Worm (Caenorhabditis elegans) whole organism, late embryonic: Measurements from ENCODE around the gene F14H12.2.

ENCODE experiments used
- C08G9.2 ChIP-seq: sonication (generic microtip); optimal IDR thresholded peaks from 2 replicates; lab custom pipeline; 2016; ENCODE audit warnings: mild to moderate bottlenecking, missing genetic modification characterization, moderate library complexity, missing compliant biosample characterization
- C38D4.7 ChIP-seq: fragments of 200-800 bp; sonication (Bioruptor generic); optimal IDR thresholded peaks from 2 replicates; lab custom pipeline; 2018; ENCODE audit warnings: mild to moderate bottlenecking, missing genetic modification characterization, moderate library complexity, missing compliant biosample characterization
- F13H6.1 ChIP-seq: sonication (generic microtip); optimal IDR thresholded peaks from 2 replicates; lab custom pipeline; 2016; ENCODE audit warnings: missing genetic modification characterization, missing compliant biosample characterization
- K02D7.2 ChIP-seq: sonication (generic microtip); optimal IDR thresholded peaks from 2 replicates; lab custom pipeline; 2017; ENCODE audit warnings: mild to moderate bottlenecking, missing genetic modification characterization, missing compliant biosample characterization
- K09A11.1 ChIP-seq: sonication (generic microtip); optimal IDR thresholded peaks from 2 replicates; lab custom pipeline; 2017; ENCODE audit warnings: antibody characterized with exemption, mild to moderate bottlenecking, missing genetic modification characterization, missing compliant biosample characterization; ENCODE audit not compliant: insufficient read depth
- ceh-14 ChIP-seq: sonication (generic microtip); optimal IDR thresholded peaks from 2 replicates; lab custom pipeline; 2016; ENCODE audit warnings: missing genotype, missing genetic modification characterization, missing compliant biosample characterization
- ceh-19 ChIP-seq: fragments of 200-800 bp; sonication (Bioruptor generic); optimal IDR thresholded peaks from 2 replicates; lab custom pipeline; 2018; ENCODE audit warnings: mild to moderate bottlenecking, missing genetic modification characterization, missing compliant biosample characterization
- ceh-2 ChIP-seq: sonication (generic microtip); optimal IDR thresholded peaks from 2 replicates; lab custom pipeline; 2016; ENCODE audit warnings: missing genotype, missing genetic modification characterization, missing compliant biosample characterization
- ceh-22 ChIP-seq: sonication (generic microtip); optimal IDR thresholded peaks from 2 replicates; lab custom pipeline; 2017; ENCODE audit warnings: missing biosample characterization, missing genetic modification characterization
- ceh-24 ChIP-seq: sonication (generic microtip); optimal IDR thresholded peaks from 2 replicates; lab custom pipeline; 2016; ENCODE audit warnings: mild to moderate bottlenecking, missing genetic modification characterization, missing compliant biosample characterization
- ceh-30 ChIP-seq: fragments of 150-350 bp; optimal IDR thresholded peaks from 2 replicates; lab custom pipeline; 2014; ENCODE audit warnings: missing biosample characterization, missing genetic modification characterization
- ceh-34 ChIP-seq: sonication (generic microtip); optimal IDR thresholded peaks from 2 replicates; lab custom pipeline; 2016; ENCODE audit warnings: mild to moderate bottlenecking, missing genetic modification characterization, missing compliant biosample characterization
- ceh-45 ChIP-seq: fragments of 200-800 bp; sonication (Bioruptor generic); IDR thresholded peaks from 2 replicates; pipeline ENCODE4 v1.3.6; 2022; ENCODE audit warnings: missing genetic modification reagents, missing genetic modification characterization, missing compliant biosample characterization
- ceh-48 ChIP-seq: sonication (generic microtip); optimal IDR thresholded peaks from 2 replicates; lab custom pipeline; 2016; ENCODE audit warnings: missing genetic modification characterization, inconsistent platforms, missing compliant biosample characterization
- ceh-6 ChIP-seq: fragments of 200-800 bp; sonication (Bioruptor generic); optimal IDR thresholded peaks from 2 replicates; lab custom pipeline; 2018; ENCODE audit warnings: mild to moderate bottlenecking, missing genetic modification characterization, missing compliant biosample characterization
- ceh-9 ChIP-seq: sonication (generic microtip); optimal IDR thresholded peaks from 2 replicates; lab custom pipeline; 2016; ENCODE audit warnings: mild to moderate bottlenecking, missing genetic modification characterization, inconsistent platforms, missing compliant biosample characterization
- che-1 ChIP-seq: sonication (generic microtip); optimal IDR thresholded peaks from 2 replicates; lab custom pipeline; 2016; ENCODE audit warnings: mild to moderate bottlenecking, missing genetic modification characterization, missing compliant biosample characterization
- ets-4 ChIP-seq: sonication (generic microtip); optimal IDR thresholded peaks from 2 replicates; lab custom pipeline; 2016; ENCODE audit warnings: missing genetic modification characterization, missing compliant biosample characterization
- fax-1 ChIP-seq: sonication (generic microtip); optimal IDR thresholded peaks from 2 replicates; lab custom pipeline; 2016; ENCODE audit warnings: missing genotype, missing genetic modification characterization, missing compliant biosample characterization
- fkh-10 ChIP-seq: fragments of 150-350 bp; optimal IDR thresholded peaks from 2 replicates; lab custom pipeline; 2014; ENCODE audit warnings: missing biosample characterization, missing genetic modification reagents, missing genetic modification characterization
- fkh-6 ChIP-seq: sonication (generic microtip); optimal IDR thresholded peaks from 2 replicates; lab custom pipeline; 2016; ENCODE audit warnings: missing genetic modification characterization, missing compliant biosample characterization
- hlh-13 ChIP-seq: fragments of 200-800 bp; sonication (Bioruptor generic); optimal IDR thresholded peaks from 2 replicates; lab custom pipeline; 2018; ENCODE audit warnings: mild to moderate bottlenecking, missing genetic modification characterization, missing compliant biosample characterization
- hlh-6 ChIP-seq: sonication (generic microtip); optimal IDR thresholded peaks from 2 replicates; lab custom pipeline; 2016; ENCODE audit warnings: missing genotype, missing genetic modification characterization, missing compliant biosample characterization
- lim-6 ChIP-seq: sonication (generic microtip); optimal IDR thresholded peaks from 2 replicates; lab custom pipeline; 2016; ENCODE audit warnings: missing genetic modification characterization, missing compliant biosample characterization
- nfya-1 ChIP-seq: sonication (generic microtip); optimal IDR thresholded peaks from 2 replicates; lab custom pipeline; 2017; ENCODE audit warnings: missing genetic modification characterization, mild to moderate bottlenecking, missing compliant biosample characterization, antibody characterized with exemption, moderate library complexity
- nhr-11 ChIP-seq: fragments of 150-350 bp; optimal IDR thresholded peaks from 2 replicates; lab custom pipeline; 2014; ENCODE audit warnings: missing biosample characterization, missing genetic modification characterization
- nhr-232 ChIP-seq: sonication (generic microtip); optimal IDR thresholded peaks from 2 replicates; lab custom pipeline; 2016; ENCODE audit warnings: missing genetic modification characterization, missing compliant biosample characterization
- odd-2 ChIP-seq: sonication (generic microtip); optimal IDR thresholded peaks from 2 replicates; lab custom pipeline; 2017; ENCODE audit warnings: antibody characterized with exemption, mild to moderate bottlenecking, missing genetic modification characterization, missing compliant biosample characterization
- pax-1 ChIP-seq: fragments of 150-350 bp; optimal IDR thresholded peaks from 2 replicates; lab custom pipeline; 2014; ENCODE audit warnings: missing biosample characterization, missing genetic modification characterization
- pha-4 ChIP-seq: fragments of 150-350 bp; optimal IDR thresholded peaks from 2 replicates; lab custom pipeline; 2018; ENCODE audit warnings: missing biosample characterization, missing genetic modification reagents, missing genetic modification characterization
- pqm-1 ChIP-seq: sonication (generic microtip); optimal IDR thresholded peaks from 2 replicates; lab custom pipeline; 2016; ENCODE audit warnings: missing genetic modification characterization, missing compliant biosample characterization
- rnt-1 ChIP-seq: sonication (generic microtip); optimal IDR thresholded peaks from 2 replicates; lab custom pipeline; 2016; ENCODE audit warnings: missing genetic modification characterization, missing compliant biosample characterization
- sdc-2 ChIP-seq: sonication (generic microtip); optimal IDR thresholded peaks from 2 replicates; lab custom pipeline; 2016; ENCODE audit warnings: missing genotype, missing genetic modification characterization, missing compliant biosample characterization
- sox-2 ChIP-seq: fragments of 200-800 bp; sonication (Bioruptor generic); IDR thresholded peaks from 2 replicates; pipeline ENCODE4 v1.3.6; 2022; ENCODE audit warnings: missing genetic modification reagents, missing genetic modification characterization, missing compliant biosample characterization
- sox-4 ChIP-seq: sonication (generic microtip); optimal IDR thresholded peaks from 2 replicates; lab custom pipeline; 2017; ENCODE audit warnings: mild to moderate bottlenecking, missing genetic modification characterization, inconsistent platforms, missing compliant biosample characterization
- ttx-3 ChIP-seq: sonication (generic microtip); optimal IDR thresholded peaks from 2 replicates; lab custom pipeline; 2016; ENCODE audit warnings: missing genetic modification reagents, missing genetic modification characterization, missing compliant biosample characterization
- unc-42 ChIP-seq: sonication (generic microtip); optimal IDR thresholded peaks from 2 replicates; lab custom pipeline; 2016; ENCODE audit warnings: missing genotype, missing genetic modification characterization, missing compliant biosample characterization
- unc-55 ChIP-seq: sonication (generic microtip); optimal IDR thresholded peaks from 2 replicates; lab custom pipeline; 2017; ENCODE audit warnings: missing biosample characterization, missing genetic modification reagents, missing genetic modification characterization
- unc-86 ChIP-seq: sonication (generic microtip); optimal IDR thresholded peaks from 2 replicates; lab custom pipeline; 2016; ENCODE audit warnings: missing genetic modification characterization, missing compliant biosample characterization

F14H12.2 gene

DNA sequence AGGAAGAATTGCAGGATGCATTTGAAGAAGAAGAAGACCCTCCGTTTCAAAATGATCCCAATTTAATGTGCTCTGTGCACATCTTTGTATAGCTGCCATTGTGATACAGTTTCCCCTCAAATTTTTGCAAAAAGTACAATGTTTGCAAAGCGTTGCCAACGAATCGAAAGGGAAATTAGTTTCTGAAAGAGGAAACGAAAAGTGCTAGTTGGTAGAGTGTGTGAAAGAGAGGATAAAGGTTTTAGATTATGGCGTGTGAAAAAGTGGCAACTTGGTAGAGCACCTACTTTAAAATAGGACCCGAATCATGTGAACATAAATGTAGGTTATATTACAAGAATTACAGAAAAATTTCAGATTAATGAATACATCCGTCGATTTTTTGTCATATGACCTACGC, 38.6 kb upstream of the F14H12.2 start, which contains the start of gene C52B9.8:
Gene C52B9.8 (minus strand): TSS at position 101 of the 400 bp plus-strand sequence.
- TF ChIP-seq sox-4 (no peak), sox-2 (GFP tag; lab: Robert Waterston, UW) (no peak), pha-4 (no peak), nhr-11 (tag; lab: Kevin White, UChicago) (no peak), ceh-45 (GFP tag; lab: Robert Waterston, UW) (no peak)

DNA sequence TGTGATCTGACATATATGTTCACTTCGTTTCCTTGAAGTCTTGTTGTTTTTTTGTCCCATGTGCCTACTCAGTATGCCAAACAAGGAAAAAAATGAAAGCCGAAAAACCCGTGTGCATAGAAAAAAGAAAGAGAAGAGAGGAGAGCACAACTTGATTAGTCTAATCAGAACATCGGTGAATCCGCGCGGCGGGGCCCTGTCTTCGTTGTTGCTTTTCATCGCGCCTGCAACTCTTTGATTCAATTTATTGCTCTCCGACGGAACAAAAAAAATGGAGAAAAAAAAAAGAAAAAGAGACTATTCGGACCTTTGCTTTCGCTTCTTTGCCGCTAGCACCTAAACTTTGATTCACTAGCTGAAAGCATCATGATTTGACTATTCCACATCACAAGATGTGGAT, 35.4 kb upstream of the F14H12.2 start:
- TF ChIP-seq ceh-9 (tag; lab: Kevin White, UChicago) (no peak), odd-2 (no peak), nhr-232 (tag; lab: Kevin White, UChicago) (no peak), hlh-13 (GFP tag; lab: Kevin White, UChicago) (no peak), fkh-6 (tag; lab: Kevin White, UChicago) (no peak), ceh-24 (tag; lab: Kevin White, UChicago) (no peak), ceh-14 (tag; lab: Kevin White, UChicago) (no peak), sox-4 (no peak), fkh-10 (GFP tag; lab: Kevin White, UChicago) (peak; percentile 24), fax-1 (tag; lab: Kevin White, UChicago) (no peak), ceh-22 (tag; lab: Kevin White, UChicago) (no peak), nfya-1 (no peak), F13H6.1 (tag; lab: Kevin White, UChicago) (no peak), C08G9.2 (tag; lab: Kevin White, UChicago) (no peak), ceh-48 (tag; lab: Kevin White, UChicago) (no peak), pqm-1 (no peak), ets-4 (no peak), unc-42 (tag; lab: Kevin White, UChicago) (peak; percentile 95)

DNA sequence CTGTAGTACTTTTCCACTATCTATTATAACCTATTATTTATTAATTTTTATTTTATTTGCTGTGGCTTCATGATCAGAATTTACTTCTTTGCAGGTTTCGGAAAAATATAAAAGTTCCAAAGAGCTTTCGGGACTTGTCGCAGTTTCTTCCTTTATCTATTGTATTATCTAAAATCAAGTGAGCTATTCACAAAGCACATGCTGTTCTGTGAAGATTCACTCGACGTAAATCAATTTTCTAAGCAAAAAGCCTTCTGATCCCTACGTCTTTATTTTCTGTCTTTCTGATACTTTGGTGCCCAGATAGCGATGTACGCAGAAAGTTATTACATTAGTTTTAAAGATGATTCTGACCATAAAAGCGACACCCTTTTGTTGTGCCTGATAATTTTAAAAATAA, 33.2 kb upstream of the F14H12.2 start:
- TF ChIP-seq unc-86 (no peak), C38D4.7 (GFP tag; lab: Kevin White, UChicago) (no peak), unc-42 (tag; lab: Kevin White, UChicago) (peak; percentile 36), ceh-22 (tag; lab: Kevin White, UChicago) (no peak)

DNA sequence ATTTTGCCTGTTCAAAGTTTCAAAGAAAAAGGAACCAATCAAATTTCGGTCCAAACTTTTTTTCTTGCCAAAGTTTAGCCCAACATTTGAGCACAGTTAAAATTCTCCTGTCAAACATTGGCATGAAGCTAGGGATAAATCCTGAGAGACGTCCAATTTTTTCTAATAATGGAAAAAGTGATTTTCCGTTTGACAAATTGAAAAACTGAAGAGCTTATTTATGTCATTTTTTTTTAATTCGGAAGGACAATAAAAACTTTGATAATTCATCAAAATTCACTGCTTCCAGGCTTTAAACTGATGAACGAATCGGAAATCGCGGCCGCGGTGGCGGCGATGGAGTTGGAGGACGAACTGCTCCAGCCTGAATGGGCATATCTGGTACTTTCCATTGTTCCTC, 29.7 kb upstream of the F14H12.2 start, which contains the start of gene dop-6:
Gene dop-6 (plus strand): TSS at position 301 of the 400 bp plus-strand sequence.
- TF ChIP-seq rnt-1 (tag; lab: Kevin White, UChicago) (no peak), che-1 (tag; lab: Kevin White, UChicago) (no peak)

DNA sequence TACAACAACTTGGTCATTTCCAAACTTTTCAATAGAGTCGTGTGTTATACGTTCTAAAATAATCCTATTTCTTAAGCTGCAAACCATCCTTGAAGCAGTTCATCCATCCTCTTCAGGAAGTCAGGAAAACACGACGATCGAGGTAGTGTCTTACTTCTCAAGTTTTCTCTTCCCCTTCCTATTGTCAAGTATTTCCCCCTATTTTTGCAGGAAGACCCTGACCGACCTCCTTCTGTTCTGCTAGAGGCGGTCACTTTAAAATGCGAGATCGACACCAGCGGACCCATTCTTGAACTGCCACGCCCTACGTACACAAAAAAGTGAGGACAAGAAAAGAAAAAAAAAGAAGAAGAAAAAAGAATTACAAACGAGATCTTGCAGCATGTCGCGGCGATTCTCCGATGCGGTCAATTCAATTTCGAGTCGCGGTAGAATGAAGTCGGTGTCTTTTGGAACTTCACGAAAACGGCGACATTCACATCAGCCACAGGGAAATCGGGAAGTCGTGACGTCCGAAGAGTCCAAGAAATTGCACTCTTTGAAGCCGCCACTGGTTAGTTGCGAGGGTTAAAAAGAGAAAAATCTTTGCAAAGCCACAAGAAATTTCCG, 27.3 kb upstream of the F14H12.2 start:
- TF ChIP-seq unc-42 (tag; lab: Kevin White, UChicago) (peak; percentile 58), ceh-34 (tag; lab: Kevin White, UChicago) (no peak)

- TF ChIP-seq che-1 (tag; lab: Kevin White, UChicago) (no peak), ceh-45 (GFP tag; lab: Robert Waterston, UW) (no peak), ceh-14 (tag; lab: Kevin White, UChicago) (no peak), ceh-19 (GFP tag; lab: Kevin White, UChicago) (no peak), ceh-6 (GFP tag; lab: Kevin White, UChicago) (no peak), sdc-2 (tag; lab: Kevin White, UChicago) (no peak), pax-1 (tag; lab: Kevin White, UChicago) (no peak), ceh-2 (tag; lab: Kevin White, UChicago) (no peak), K02D7.2 (tag; lab: Kevin White, UChicago) (no peak), hlh-6 (tag; lab: Kevin White, UChicago) (no peak), K09A11.1 (tag; lab: Kevin White, UChicago) (no peak), lim-6 (no peak), ceh-48 (tag; lab: Kevin White, UChicago) (no peak), C08G9.2 (tag; lab: Kevin White, UChicago) (no peak), unc-55 (GFP tag; lab: Kevin White, UChicago) (no peak), ceh-30 (no peak), pha-4 (no peak), ceh-24 (tag; lab: Kevin White, UChicago) (no peak), ttx-3 (no peak), pqm-1 (no peak)
These were observed 21.5 kb upstream of the F14H12.2 start, which contains the start of gene C24A8.5 for ce11 chrX:4328816-4329215. Gene C24A8.5 (minus strand): TSS chrX:4328916.
